Worm (Caenorhabditis elegans): Measurements from ENCODE around the gene B0495.9.

DNA sequence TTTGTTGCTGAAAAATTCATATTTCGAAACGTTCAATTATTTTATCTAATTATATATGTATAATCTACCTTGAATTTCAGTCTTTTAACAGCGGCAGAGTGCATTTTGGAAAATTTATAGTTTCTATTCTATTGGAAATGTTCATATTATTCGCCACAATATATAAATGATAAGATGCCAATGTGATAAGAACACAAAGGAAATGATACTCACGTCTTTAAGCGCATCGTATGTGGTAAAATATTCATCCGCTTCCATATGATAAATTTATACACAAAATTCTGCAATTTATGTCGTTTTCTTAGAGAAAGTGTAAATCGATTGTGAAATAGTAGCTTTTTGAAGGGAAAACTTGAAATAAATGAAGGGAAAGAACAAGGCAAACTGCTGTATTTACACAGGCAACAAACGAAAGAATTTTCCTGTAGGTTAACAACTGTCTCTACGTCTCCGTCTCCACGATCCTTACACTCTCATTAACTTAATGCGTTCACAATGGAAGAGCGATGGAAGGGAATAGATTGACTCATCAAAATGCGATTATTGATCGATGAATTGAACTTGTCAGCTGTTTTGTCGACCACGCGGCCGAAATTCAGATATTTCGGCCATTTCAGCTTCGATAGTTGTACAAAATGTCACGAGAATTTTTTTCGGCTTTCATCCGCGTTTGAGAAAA, 46.4 kb downstream of the B0495.9 start, which contains the start of gene alfa-1:
- no peak for TF ChIP-seq hmbx-1 (tag; optimal IDR thresholded peaks at IDR 0.05)
- no peak for TF ChIP-seq tbx-11 (GFP tag; IDR thresholded peaks at IDR 0.05)
- TF ChIP-seq B0310.2 (tag; optimal IDR thresholded peaks at IDR 0.05) = no peak
- TF ChIP-seq tra-4 (tag; optimal IDR thresholded peaks at IDR 0.05) = no peak
- TF ChIP-seq flt-1 (GFP tag; IDR thresholded peaks at IDR 0.05) = no peak
- no peak for TF ChIP-seq hmg-4 (GFP tag; optimal IDR thresholded peaks at IDR 0.05)
- TF ChIP-seq ets-7 (tag; optimal IDR thresholded peaks at IDR 0.05) = no peak
- no peak for TF ChIP-seq ama-1 (optimal IDR thresholded peaks at IDR 0.05)
- no peak for TF ChIP-seq pes-1 (GFP tag; IDR thresholded peaks at IDR 0.05)
